Worm (Caenorhabditis elegans): ENCODE measurements around the gene ttr-20.

- TF ChIP-seq zag-1 (tag; optimal IDR thresholded peaks at IDR 0.05) (no peak), nhr-237 (tag; optimal IDR thresholded peaks at IDR 0.05) (no peak), ama-1 (optimal IDR thresholded peaks at IDR 0.05) (no peak), nhr-77 (tag; optimal IDR thresholded peaks at IDR 0.05) (no peak), egl-27 (tag; optimal IDR thresholded peaks at IDR 0.05) (no peak), mdl-1 (tag; optimal IDR thresholded peaks at IDR 0.05) (no peak), lin-13 (GFP tag; optimal IDR thresholded peaks at IDR 0.05) (no peak), snpc-4 (tag; optimal IDR thresholded peaks at IDR 0.05) (no peak), ztf-1 (GFP tag; conservative IDR thresholded peaks at IDR 0.05) (no peak), nhr-12 (tag; optimal IDR thresholded peaks at IDR 0.05) (no peak)
These were observed 22.7 kb downstream of the ttr-20 start, which contains the start of gene F36A4.3 for ce11 chrIV:4269308-4269707.

All from whole organism, L2 larva.